Worm (Caenorhabditis elegans) whole organism, L1 larva: ENCODE results near the gene srj-8.

Source experiments
- F16B12.6 ChIP-seq: fragments of 150-350 bp; optimal IDR thresholded peaks from 2 replicates; lab custom pipeline; 2014; ENCODE audit warnings: missing biosample characterization, missing genetic modification characterization
- aly-2 ChIP-seq: fragments of 150-350 bp; optimal IDR thresholded peaks from 2 replicates; lab custom pipeline; 2014; ENCODE audit warnings: missing biosample characterization, missing genetic modification characterization
- dpl-1 ChIP-seq, 3 experiments: fragments of 150-350 bp in 2 of 3; sonication (generic microtip) in 1 of 3; optimal IDR thresholded peaks; 2 replicates each; lab custom pipeline; 2014 to 2017; ENCODE audit warnings: missing biosample characterization in 3 of 3, missing genetic modification characterization in 3 of 3, missing genetic modification reagents in 3 of 3
- egl-27 ChIP-seq, 2 experiments: fragments of 150-350 bp in 1 of 2; sonication (generic microtip); optimal IDR thresholded peaks; 3 replicates each; lab custom pipeline; 2017 to 2018; ENCODE audit warnings: missing biosample characterization in 2 of 2, missing genetic modification characterization in 2 of 2, missing genetic modification reagents in 2 of 2
- elt-3 ChIP-seq, 6 experiments: fragments of 150-350 bp in 1 of 6; sonication (generic microtip); optimal IDR thresholded peaks; 2 replicates each; lab custom pipeline; 2017 to 2018; ENCODE audit warnings: missing biosample characterization in 6 of 6, missing genetic modification characterization in 6 of 6, inconsistent platforms in 1 of 6
- fos-1 ChIP-seq: fragments of 150-350 bp; optimal IDR thresholded peaks from 2 replicates; lab custom pipeline; 2014; ENCODE audit warnings: missing biosample characterization, missing genetic modification characterization
- lin-13 ChIP-seq: fragments of 150-350 bp; optimal IDR thresholded peaks from 2 replicates; lab custom pipeline; 2014; ENCODE audit warnings: missing biosample characterization, missing genetic modification reagents, missing genetic modification characterization
- lsy-2 ChIP-seq, 2 experiments: fragments of 150-350 bp; optimal IDR thresholded peaks; 2 replicates each; lab custom pipeline; 2014; ENCODE audit warnings: missing biosample characterization in 2 of 2, missing genetic modification characterization in 2 of 2
- mep-1 ChIP-seq: fragments of 150-350 bp; optimal IDR thresholded peaks from 2 replicates; lab custom pipeline; 2014; ENCODE audit warnings: missing biosample characterization, missing genetic modification characterization
- nhr-76 ChIP-seq: sonication (generic microtip); optimal IDR thresholded peaks from 2 replicates; lab custom pipeline; 2017; ENCODE audit warnings: missing biosample characterization, missing genetic modification characterization
- snpc-4 ChIP-seq: fragments of 150-350 bp; optimal IDR thresholded peaks from 2 replicates; lab custom pipeline; 2014; ENCODE audit warnings: missing biosample characterization, missing genetic modification characterization
- sup-37 ChIP-seq: fragments of 200-800 bp; sonication (Bioruptor generic); optimal IDR thresholded peaks from 2 replicates; lab custom pipeline; 2018; ENCODE audit warnings: mild to moderate bottlenecking, missing genetic modification characterization, missing compliant biosample characterization

DNA sequence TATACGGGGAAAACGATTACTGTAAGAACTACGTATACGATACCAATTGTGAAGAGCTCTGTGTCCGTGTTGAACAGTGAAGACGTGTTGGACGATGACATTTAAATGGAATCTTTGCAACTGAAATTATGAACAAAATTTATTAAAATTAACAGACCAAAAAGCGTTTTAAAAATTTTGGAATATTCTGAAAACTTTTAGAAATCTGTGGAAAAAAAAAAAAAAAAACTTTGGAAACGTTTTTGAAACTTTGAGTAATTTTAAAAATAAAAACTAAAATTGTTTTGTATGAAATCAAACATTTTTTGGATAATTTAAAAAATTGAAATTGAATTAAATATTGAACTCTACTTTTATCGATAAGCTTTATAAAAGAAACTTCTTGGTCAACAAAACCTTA lies 8.4 kb downstream of the srj-8 start, which contains the start of gene srt-63:
- TF ChIP-seq sup-37 (GFP tag; lab: Kevin White, UChicago) (no peak), elt-3 (tag; optimal IDR thresholded peaks at IDR 0.05; lab: Kevin White, UChicago) (no peak), lin-13 (GFP tag; lab: Kevin White, UChicago) (no peak), mep-1 (tag; lab: Kevin White, UChicago) (no peak), fos-1 (tag; lab: Kevin White, UChicago) (no peak), F16B12.6 (tag; lab: Kevin White, UChicago) (no peak), snpc-4 (tag; lab: Kevin White, UChicago) (no peak), egl-27 (tag; optimal IDR thresholded peaks at IDR 0.05; lab: Kevin White, UChicago) (no peak), lsy-2 (tag; optimal IDR thresholded peaks at IDR 0.05; lab: Kevin White, UChicago) (no peak), dpl-1 (GFP tag; optimal IDR thresholded peaks at IDR 0.05; lab: Kevin White, UChicago) (no peak), aly-2 (tag; lab: Kevin White, UChicago) (no peak), nhr-76 (tag; lab: Kevin White, UChicago) (no peak)
